Worm (Caenorhabditis elegans): ENCODE measurements around the gene F36H5.9.

ce11 chrII:1735145-1735544 lies 17.7 kb downstream of the F36H5.9 start:
- TF ChIP-seq skn-1 (tag; optimal IDR thresholded peaks at IDR 0.05) (no peak), snpc-4 (tag; optimal IDR thresholded peaks at IDR 0.05) (no peak), lin-15B (tag; optimal IDR thresholded peaks at IDR 0.05) (no peak), unc-62 (GFP tag; optimal IDR thresholded peaks at IDR 0.05) (no peak), mml-1 (tag; optimal IDR thresholded peaks at IDR 0.05) (no peak), nhr-28 (tag; optimal IDR thresholded peaks at IDR 0.05) (no peak), ztf-11 (tag; optimal IDR thresholded peaks at IDR 0.05) (no peak), pha-4 (tag; optimal IDR thresholded peaks at IDR 0.05) (no peak), ceh-82 (tag; optimal IDR thresholded peaks at IDR 0.05) (no peak), jun-1 (tag; optimal IDR thresholded peaks at IDR 0.05) (no peak)
